Fruit fly (Drosophila melanogaster): ENCODE results near the gene Atg4b.

Gene Atg4b

DNA sequence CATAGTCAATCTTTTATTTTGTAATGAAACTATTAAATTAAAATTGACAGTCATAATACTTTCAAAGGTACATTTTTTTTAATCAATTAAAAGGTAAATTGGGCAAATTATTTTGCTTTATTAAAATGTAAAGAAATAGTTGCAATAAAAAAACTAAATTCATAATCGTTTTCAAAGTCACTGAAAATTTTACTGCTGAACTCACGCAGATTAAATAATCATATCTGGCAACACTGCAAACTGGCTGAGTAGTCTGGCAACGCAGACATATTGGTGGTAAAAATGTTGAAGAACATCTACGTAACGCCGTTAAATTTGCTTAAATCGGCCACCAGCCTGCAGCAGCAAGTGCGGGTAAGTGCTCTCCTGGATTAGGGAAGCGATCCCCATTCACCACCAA is 26.3 kb downstream of the Atg4b start, which contains the start of gene mRpL9 (continued):
- TF ChIP-seq Rx (GFP tag; IDR thresholded peaks at IDR 0.05) (no peak), Taf1 (GFP tag; IDR thresholded peaks at IDR 0.05) (no peak), oc (tag; optimal IDR thresholded peaks at IDR 0.05) (no peak), CG2120 (GFP tag; optimal IDR thresholded peaks at IDR 0.05) (peak; percentile 59), NC2β (GFP tag; optimal IDR thresholded peaks at IDR 0.05) (no peak), usp (GFP tag; optimal IDR thresholded peaks at IDR 0.05) (no peak), zen (tag; optimal IDR thresholded peaks at IDR 0.05) (no peak), GATAe (GFP tag; conservative IDR thresholded peaks at IDR 0.05) (no peak), CG42726 (GFP tag; IDR thresholded peaks at IDR 0.05; ENCODE audit: partially characterized antibody) (no peak), dati (GFP tag; IDR thresholded peaks at IDR 0.05) (no peak), btn (GFP tag; optimal IDR thresholded peaks at IDR 0.05) (no peak), Max (GFP tag; optimal IDR thresholded peaks at IDR 0.05) (no peak), ash1 (GFP tag; optimal IDR thresholded peaks at IDR 0.05) (no peak), TFAM (GFP tag; optimal IDR thresholded peaks at IDR 0.05) (no peak), Opbp (GFP tag; IDR thresholded peaks at IDR 0.05; ENCODE audit: partially characterized antibody) (peak; percentile 38; the same call in 1 of the 3 replicates), ATbp (GFP tag; optimal IDR thresholded peaks at IDR 0.05) (no peak), luna (GFP tag; optimal IDR thresholded peaks at IDR 0.05) (no peak), CG15073 (GFP tag; optimal IDR thresholded peaks at IDR 0.05) (no peak), Ets97D (GFP tag; optimal IDR thresholded peaks at IDR 0.05) (peak; percentile 44), CG7745 (tag; optimal IDR thresholded peaks at IDR 0.05) (no peak), CG10959 (GFP tag; IDR thresholded peaks at IDR 0.05) (no peak), nom (GFP tag; optimal IDR thresholded peaks at IDR 0.05) (no peak), Asciz (GFP tag; optimal IDR thresholded peaks at IDR 0.05) (no peak), emc (GFP tag; optimal IDR thresholded peaks at IDR 0.05) (no peak), CG12104 (GFP tag; optimal IDR thresholded peaks at IDR 0.05) (no peak), gsb-n (tag; optimal IDR thresholded peaks at IDR 0.05) (no peak), Pdp1 (GFP tag; optimal IDR thresholded peaks at IDR 0.05) (peak in 1 of 2 experiments; percentile 93), dan (GFP tag; IDR thresholded peaks at IDR 0.05) (no peak), Tbp (GFP tag; optimal IDR thresholded peaks at IDR 0.05) (no peak), Bteb2 (GFP tag; optimal IDR thresholded peaks at IDR 0.05) (peak; percentile 12), CG31388 (GFP tag; optimal IDR thresholded peaks at IDR 0.05) (no peak), ken (GFP tag; IDR thresholded peaks at IDR 0.05) (no peak), croc (GFP tag; conservative IDR thresholded peaks at IDR 0.05) (no peak), CG7963 (GFP tag; IDR thresholded peaks at IDR 0.05; ENCODE audit: partially characterized antibody) (no peak), CG7928 (GFP tag; optimal IDR thresholded peaks at IDR 0.05) (no peak), CG3163 (GFP tag; optimal IDR thresholded peaks at IDR 0.05) (no peak), Atf3 (GFP tag; optimal IDR thresholded peaks at IDR 0.05) (no peak), tna (GFP tag; IDR thresholded peaks at IDR 0.05; ENCODE audit: partially characterized antibody) (no peak), jumu (GFP tag; optimal IDR thresholded peaks at IDR 0.05) (no peak), Usf (GFP tag; optimal IDR thresholded peaks at IDR 0.05) (no peak), CG30020 (tag; optimal IDR thresholded peaks at IDR 0.05) (peak; percentile 31)

DNA sequence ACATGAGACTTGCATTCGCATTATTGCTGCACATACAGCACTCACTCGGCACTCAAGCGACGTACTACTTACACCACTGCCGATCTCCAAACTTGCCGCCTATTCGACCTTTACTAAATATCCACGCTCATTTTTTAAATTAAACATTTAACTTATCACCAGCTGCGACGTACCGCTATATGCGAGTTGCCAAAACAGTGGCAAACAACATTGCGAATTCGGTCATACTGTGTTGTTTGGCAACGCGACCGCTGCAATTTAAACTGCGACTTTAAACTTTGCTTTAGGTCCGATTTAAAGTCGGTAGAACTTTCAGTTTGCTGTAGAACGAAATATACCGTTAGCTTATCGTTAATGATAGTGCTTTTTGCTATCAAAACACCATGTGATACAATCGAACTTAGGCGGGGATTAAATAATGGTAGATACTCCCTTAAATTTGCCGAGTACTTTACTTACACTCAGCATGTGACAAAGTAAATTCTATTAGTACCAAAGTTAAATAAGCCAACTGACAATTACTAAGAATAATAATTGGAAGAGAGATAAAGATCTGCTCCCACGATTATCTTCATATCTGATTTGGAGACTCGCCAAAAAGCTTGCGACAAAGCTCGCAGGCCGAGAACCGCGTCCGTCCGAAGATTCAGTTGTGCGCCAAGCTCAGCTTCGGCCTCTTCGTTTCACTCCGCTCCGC is 28.5 kb downstream of the Atg4b start, which contains the start of the genes CG6236 and ea:
TSS of gene CG6236 (minus strand) at position 187 of the 697 bp plus-strand sequence.
TSS of gene ea (plus strand) at position 647 of the 697 bp plus-strand sequence.
- TF ChIP-seq MTF-1 (GFP tag; optimal IDR thresholded peaks at IDR 0.05; ENCODE audit: borderline replicate concordance), result no peak
- TF ChIP-seq ato (GFP tag; IDR thresholded peaks at IDR 0.05; ENCODE audit: partially characterized antibody), result no peak
- TF ChIP-seq CG42726 (GFP tag; IDR thresholded peaks at IDR 0.05; ENCODE audit: partially characterized antibody), result no peak
- no peak for TF ChIP-seq CG8765 (GFP tag; IDR thresholded peaks at IDR 0.05)
- TF ChIP-seq CG3726 (GFP tag; IDR thresholded peaks at IDR 0.05), result no peak
- no peak for TF ChIP-seq Dek (tag; optimal IDR thresholded peaks at IDR 0.05)
- TF ChIP-seq dpn (GFP tag; optimal IDR thresholded peaks at IDR 0.05), result no peak
- no peak for TF ChIP-seq NC2β (GFP tag; optimal IDR thresholded peaks at IDR 0.05)
- no peak for TF ChIP-seq YL-1 (GFP tag; optimal IDR thresholded peaks at IDR 0.05)
- 0 out of 2 replicates have a peak, but pooled peaks have one; percentile 59 for TF ChIP-seq MBD-R2 (GFP tag; IDR thresholded peaks at IDR 0.05)
- no peak for TF ChIP-seq CoRest (tag; optimal IDR thresholded peaks at IDR 0.05)
- no peak for TF ChIP-seq Poxn (GFP tag; IDR thresholded peaks at IDR 0.05)
- peak; percentile 40 for TF ChIP-seq E2f2 (GFP tag; IDR thresholded peaks at IDR 0.05)
